Comparison of ENCODE assay signal across 4 worm cellular contexts in genomic region chrII:6835500-6835899, ce11.
A peak's percentile ranks its signal among the peaks of the same experiment; 100 is the strongest.
TF ChIP-seq lines count a peak whose summit lies in the region.

No protein-coding gene starts in this region.

TF ChIP-seq in whole organism, L2 larva, 48 proteins besides CTCF, POLR2A, EP300 and RAD21 (continues in another document):
- no peak for TF ChIP-seq ZK546.5 (tag; optimal IDR thresholded peaks at IDR 0.05; lab: Kevin White, UChicago)
- peak; percentile 55 for TF ChIP-seq nhr-129 (tag; optimal IDR thresholded peaks at IDR 0.05; lab: Kevin White, UChicago)
- TF ChIP-seq unc-62 (GFP tag; optimal IDR thresholded peaks at IDR 0.05; lab: Kevin White, UChicago) = peak; percentile 31
- TF ChIP-seq nhr-237 (tag; optimal IDR thresholded peaks at IDR 0.05; lab: Kevin White, UChicago) = no peak
- peak; percentile 87 for TF ChIP-seq mab-5 (tag; optimal IDR thresholded peaks at IDR 0.05; lab: Kevin White, UChicago)
- peak; percentile 20 for TF ChIP-seq blmp-1 (tag; optimal IDR thresholded peaks at IDR 0.05; lab: Kevin White, UChicago; ENCODE audit: insufficient read depth)
- TF ChIP-seq lsy-2 (tag; optimal IDR thresholded peaks at IDR 0.05; lab: Kevin White, UChicago) = peak in 1 of 2 experiments; percentile 53
- TF ChIP-seq nhr-12 (tag; optimal IDR thresholded peaks at IDR 0.05; lab: Kevin White, UChicago) = no peak
- TF ChIP-seq C34F6.9 (tag; optimal IDR thresholded peaks at IDR 0.05; lab: Kevin White, UChicago) = peak; percentile 61
- peak; percentile 19 for TF ChIP-seq sma-3 (GFP tag; optimal IDR thresholded peaks at IDR 0.05; lab: Kevin White, UChicago)
- no peak for TF ChIP-seq F13H6.1 (tag; optimal IDR thresholded peaks at IDR 0.05; lab: Kevin White, UChicago)
- no peak for TF ChIP-seq ceh-82 (tag; optimal IDR thresholded peaks at IDR 0.05; lab: Kevin White, UChicago)
- no peak for TF ChIP-seq snpc-4 (tag; optimal IDR thresholded peaks at IDR 0.05; lab: Kevin White, UChicago)
- TF ChIP-seq dmd-4 (tag; optimal IDR thresholded peaks at IDR 0.05; lab: Kevin White, UChicago) = no peak
- peak; percentile 46 for TF ChIP-seq unc-55 (GFP tag; optimal IDR thresholded peaks at IDR 0.05; lab: Kevin White, UChicago)
- peak; percentile 96 for TF ChIP-seq egl-27 (tag; optimal IDR thresholded peaks at IDR 0.05; lab: Kevin White, UChicago)
- peak; percentile 76 for TF ChIP-seq fos-1 (tag; optimal IDR thresholded peaks at IDR 0.05; lab: Kevin White, UChicago)
- TF ChIP-seq nhr-77 (tag; optimal IDR thresholded peaks at IDR 0.05; lab: Kevin White, UChicago) = no peak
- peak; percentile 47 for TF ChIP-seq crh-2 (tag; optimal IDR thresholded peaks at IDR 0.05; lab: Kevin White, UChicago)
- no peak for TF ChIP-seq elt-3 (tag; optimal IDR thresholded peaks at IDR 0.05; lab: Kevin White, UChicago)
- peak; percentile 87 for TF ChIP-seq sma-9 (GFP tag; optimal IDR thresholded peaks at IDR 0.05; lab: Kevin White, UChicago)
- no peak for TF ChIP-seq sma-9 (tag; optimal IDR thresholded peaks at IDR 0.05; lab: Kevin White, UChicago)
- no peak for TF ChIP-seq zag-1 (tag; optimal IDR thresholded peaks at IDR 0.05; lab: Kevin White, UChicago)

TF ChIP-seq in whole organism, L4 larva, 104 proteins besides CTCF, POLR2A, EP300 and RAD21 (continues in another document):
- no peak for TF ChIP-seq nhr-11 (tag; optimal IDR thresholded peaks at IDR 0.05; lab: Kevin White, UChicago)
- TF ChIP-seq Y48G9A.11 (GFP tag; IDR thresholded peaks at IDR 0.05; lab: Robert Waterston, UW) = no peak
- TF ChIP-seq T26A8.4 (GFP tag; IDR thresholded peaks at IDR 0.05; lab: Robert Waterston, UW) = no peak
- TF ChIP-seq dmd-8 (GFP tag; IDR thresholded peaks at IDR 0.05; lab: Robert Waterston, UW) = no peak
- no peak for TF ChIP-seq skn-1 (tag; optimal IDR thresholded peaks at IDR 0.05; lab: Kevin White, UChicago)
- TF ChIP-seq lin-13 (GFP tag; optimal IDR thresholded peaks at IDR 0.05; lab: Kevin White, UChicago) = no peak
- TF ChIP-seq Y75B8A.6 (GFP tag; IDR thresholded peaks at IDR 0.05; lab: Robert Waterston, UW) = no peak
- no peak for TF ChIP-seq R02D3.7 (tag; optimal IDR thresholded peaks at IDR 0.05; lab: Kevin White, UChicago)
- no peak for TF ChIP-seq mdt-29 (GFP tag; IDR thresholded peaks at IDR 0.05; lab: Robert Waterston, UW)
- TF ChIP-seq lin-1 (GFP tag; IDR thresholded peaks at IDR 0.05; lab: Robert Waterston, UW) = no peak
- peak; percentile 28 for TF ChIP-seq mep-1 (tag; optimal IDR thresholded peaks at IDR 0.05; lab: Kevin White, UChicago)
- no peak for TF ChIP-seq lin-29 (GFP tag; IDR thresholded peaks at IDR 0.05; lab: Robert Waterston, UW)
- no peak for TF ChIP-seq dmd-9 (GFP tag; IDR thresholded peaks at IDR 0.05; lab: Robert Waterston, UW)
- TF ChIP-seq spr-1 (tag; optimal IDR thresholded peaks at IDR 0.05; lab: Kevin White, UChicago) = no peak
- TF ChIP-seq spr-3 (GFP tag; optimal IDR thresholded peaks at IDR 0.05; lab: Kevin White, UChicago) = no peak
- no peak for TF ChIP-seq nhr-237 (tag; optimal IDR thresholded peaks at IDR 0.05; lab: Kevin White, UChicago)
- TF ChIP-seq snpc-1.2 (GFP tag; IDR thresholded peaks at IDR 0.05; lab: Robert Waterston, UW) = no peak
- no peak for TF ChIP-seq ceh-62 (tag; optimal IDR thresholded peaks at IDR 0.05; lab: Kevin White, UChicago)
- TF ChIP-seq egl-27 (tag; optimal IDR thresholded peaks at IDR 0.05; lab: Kevin White, UChicago) = no peak
- no peak for TF ChIP-seq madf-9 (GFP tag; conservative IDR thresholded peaks at IDR 0.05; lab: Robert Waterston, UW)
- TF ChIP-seq gei-8 (GFP tag; optimal IDR thresholded peaks at IDR 0.05; lab: Kevin White, UChicago) = no peak
- TF ChIP-seq F49E8.2 (tag; optimal IDR thresholded peaks at IDR 0.05; lab: Kevin White, UChicago; ENCODE audit: borderline replicate concordance) = no peak
- peak; percentile 11 for TF ChIP-seq mes-2 (tag; optimal IDR thresholded peaks at IDR 0.05; lab: Kevin White, UChicago; ENCODE audit: poor library complexity, severe bottlenecking)
- TF ChIP-seq daf-19 (GFP tag; conservative IDR thresholded peaks at IDR 0.05; lab: Robert Waterston, UW) = no peak
- TF ChIP-seq unc-130 (GFP tag; optimal IDR thresholded peaks at IDR 0.05; lab: Kevin White, UChicago) = no peak

TF ChIP-seq in whole organism, late embryonic, 69 proteins besides CTCF, POLR2A, EP300 and RAD21:
- TF ChIP-seq ceh-31 (tag; optimal IDR thresholded peaks at IDR 0.05; lab: Kevin White, UChicago) = peak; percentile 4
- TF ChIP-seq odd-2 (tag; optimal IDR thresholded peaks at IDR 0.05; lab: Kevin White, UChicago) = no peak
- TF ChIP-seq unc-42 (tag; optimal IDR thresholded peaks at IDR 0.05; lab: Kevin White, UChicago) = peak; percentile 71
- no peak for TF ChIP-seq ztf-16 (tag; optimal IDR thresholded peaks at IDR 0.05; lab: Kevin White, UChicago)
- peak; percentile 31 for TF ChIP-seq ttx-3 (tag; optimal IDR thresholded peaks at IDR 0.05; lab: Kevin White, UChicago)
- peak; percentile 82 for TF ChIP-seq unc-55 (GFP tag; optimal IDR thresholded peaks at IDR 0.05; lab: Kevin White, UChicago)
- TF ChIP-seq nfya-1 (tag; optimal IDR thresholded peaks at IDR 0.05; lab: Kevin White, UChicago) = peak; percentile 13

TF ChIP-seq in whole organism, mixed stage, embryonic, 35 proteins besides CTCF, POLR2A, EP300 and RAD21:
- TF ChIP-seq ham-2 (GFP tag; optimal IDR thresholded peaks at IDR 0.05; lab: Kevin White, UChicago) (no peak), ceh-83 (GFP tag; optimal IDR thresholded peaks at IDR 0.05; lab: Kevin White, UChicago) (peak; percentile 35), nhr-2 (tag; optimal IDR thresholded peaks at IDR 0.05; lab: Kevin White, UChicago) (peak; percentile 40), zip-8 (tag; optimal IDR thresholded peaks at IDR 0.05; lab: Kevin White, UChicago) (no peak), unc-62 (GFP tag; optimal IDR thresholded peaks at IDR 0.05; lab: Kevin White, UChicago) (peak; percentile 91), elt-3 (tag; optimal IDR thresholded peaks at IDR 0.05; lab: Kevin White, UChicago) (no peak), unc-39 (tag; optimal IDR thresholded peaks at IDR 0.05; lab: Kevin White, UChicago) (no peak), cnd-1 (tag; optimal IDR thresholded peaks at IDR 0.05; lab: Kevin White, UChicago) (no peak), drap-1 (GFP tag; optimal IDR thresholded peaks at IDR 0.05; lab: Kevin White, UChicago) (no peak), bed-3 (GFP tag; optimal IDR thresholded peaks at IDR 0.05; lab: Kevin White, UChicago) (no peak), pha-4 (tag; optimal IDR thresholded peaks at IDR 0.05; lab: Kevin White, UChicago) (no peak), M03D4.4 (tag; optimal IDR thresholded peaks at IDR 0.05; lab: Kevin White, UChicago) (no peak), mab-5 (tag; optimal IDR thresholded peaks at IDR 0.05; lab: Kevin White, UChicago) (no peak), sem-2 (GFP tag; optimal IDR thresholded peaks at IDR 0.05; lab: Kevin White, UChicago) (no peak), ztf-11 (tag; optimal IDR thresholded peaks at IDR 0.05; lab: Kevin White, UChicago) (no peak), lin-13 (tag; optimal IDR thresholded peaks at IDR 0.05; lab: Kevin White, UChicago) (no peak), nhr-28 (tag; optimal IDR thresholded peaks at IDR 0.05; lab: Kevin White, UChicago) (no peak), unc-120 (tag; optimal IDR thresholded peaks at IDR 0.05; lab: Kevin White, UChicago; ENCODE audit: poor library complexity, severe bottlenecking) (no peak), hlh-1 (tag; optimal IDR thresholded peaks at IDR 0.05; lab: Kevin White, UChicago) (no peak), ces-1 (GFP tag; optimal IDR thresholded peaks at IDR 0.05; lab: Kevin White, UChicago) (peak; percentile 97), lsy-2 (tag; optimal IDR thresholded peaks at IDR 0.05; lab: Kevin White, UChicago) (no peak), mls-2 (tag; optimal IDR thresholded peaks at IDR 0.05; lab: Kevin White, UChicago) (no peak), lin-32 (GFP tag; optimal IDR thresholded peaks at IDR 0.05; lab: Kevin White, UChicago) (no peak), ceh-39 (tag; optimal IDR thresholded peaks at IDR 0.05; lab: Kevin White, UChicago) (peak; percentile 24), ceh-43 (GFP tag; optimal IDR thresholded peaks at IDR 0.05; lab: Kevin White, UChicago) (no peak), flh-1 (GFP tag; optimal IDR thresholded peaks at IDR 0.05; lab: Kevin White, UChicago) (no peak), nhr-237 (tag; optimal IDR thresholded peaks at IDR 0.05; lab: Kevin White, UChicago) (no peak), nhr-12 (tag; optimal IDR thresholded peaks at IDR 0.05; lab: Kevin White, UChicago) (no peak), mep-1 (tag; optimal IDR thresholded peaks at IDR 0.05; lab: Kevin White, UChicago) (no peak), sptf-1 (tag; optimal IDR thresholded peaks at IDR 0.05; lab: Kevin White, UChicago) (no peak), blmp-1 (tag; optimal IDR thresholded peaks at IDR 0.05; lab: Kevin White, UChicago) (no peak), elt-1 (tag; optimal IDR thresholded peaks at IDR 0.05; lab: Kevin White, UChicago; ENCODE audit: borderline replicate concordance, insufficient read depth) (no peak), nhr-76 (tag; optimal IDR thresholded peaks at IDR 0.05; lab: Kevin White, UChicago) (no peak), snpc-4 (tag; optimal IDR thresholded peaks at IDR 0.05; lab: Kevin White, UChicago) (no peak), tbx-8 (GFP tag; optimal IDR thresholded peaks at IDR 0.05; lab: Kevin White, UChicago) (no peak)
TF ChIP-seq in whole organism, mixed stage, embryonic: peak in this region for 5.
